Worm (Caenorhabditis elegans) whole organism, L4 larva: ENCODE results near the gene D1086.9.

Source experiments
- D1046.2 ChIP-seq: fragments of 200-800 bp; sonication (Bioruptor generic); IDR thresholded peaks from 2 replicates; pipeline ENCODE4 v1.3.6; 2022; ENCODE audit warnings: missing genetic modification characterization, missing compliant biosample characterization
- Y105C5A.15 ChIP-seq: fragments of 200-800 bp; sonication (Bioruptor generic); IDR thresholded peaks from 2 replicates; pipeline ENCODE4 v1.3.6; 2022; ENCODE audit warnings: missing genetic modification characterization, missing compliant biosample characterization
- Y48G9A.11 ChIP-seq: fragments of 200-800 bp; sonication (Bioruptor generic); IDR thresholded peaks from 2 replicates; pipeline ENCODE4 v1.3.6; 2022; ENCODE audit warnings: missing genetic modification reagents, missing genetic modification characterization, missing compliant biosample characterization
- ZK337.2 ChIP-seq: fragments of 200-800 bp; sonication (Bioruptor generic); IDR thresholded peaks from 2 replicates; pipeline ENCODE4 v1.3.6; 2022; ENCODE audit warnings: missing genetic modification reagents, missing genetic modification characterization, missing compliant biosample characterization
- aha-1 ChIP-seq: fragments of 150-350 bp; peaks from one replicate; lab custom pipeline; 2014; ENCODE audit warnings: missing biosample characterization, missing genetic modification characterization
- aly-2 ChIP-seq: sonication (generic microtip); optimal IDR thresholded peaks from 2 replicates; lab custom pipeline; 2018; ENCODE audit warnings: missing biosample characterization, missing genetic modification characterization
- ceh-20 ChIP-seq: fragments of 200-800 bp; sonication (Bioruptor generic); IDR thresholded peaks from 2 replicates; pipeline ENCODE4 v1.3.6; 2022; ENCODE audit warnings: missing genetic modification reagents, missing genetic modification characterization, missing compliant biosample characterization
- ces-1 ChIP-seq: fragments of 150-350 bp; sonication (generic microtip); optimal IDR thresholded peaks from 4 replicates; lab custom pipeline; 2014; ENCODE audit warnings: missing biosample characterization, missing genetic modification reagents, missing genetic modification characterization
- cey-2 ChIP-seq: sonication (generic microtip); optimal IDR thresholded peaks from 3 replicates; lab custom pipeline; 2017; ENCODE audit warnings: missing genetic modification characterization, mild to moderate bottlenecking, missing compliant biosample characterization, antibody characterized with exemption, borderline replicate concordance; ENCODE audit not compliant: insufficient read depth
- daf-16 ChIP-seq, 3 experiments: sonication (generic microtip); optimal IDR thresholded peaks; 2 replicates each; lab custom pipeline; 2016 to 2017; ENCODE audit warnings: missing genetic modification characterization in 3 of 3, missing genetic modification reagents in 3 of 3, mild to moderate bottlenecking in 2 of 3, missing compliant biosample characterization in 2 of 3, missing biosample characterization in 1 of 3, moderate library complexity in 1 of 3
- dmd-6 ChIP-seq: fragments of 200-800 bp; sonication (Bioruptor generic); IDR thresholded peaks from 2 replicates; pipeline ENCODE4 v1.3.6; 2022; ENCODE audit warnings: missing genetic modification reagents, missing genetic modification characterization, missing compliant biosample characterization
- dmd-8 ChIP-seq: fragments of 200-800 bp; sonication (Bioruptor generic); IDR thresholded peaks from 2 replicates; pipeline ENCODE4 v1.3.6; 2022; ENCODE audit warnings: missing genetic modification characterization, missing compliant biosample characterization
- dmd-9 ChIP-seq: fragments of 200-800 bp; sonication (Bioruptor generic); IDR thresholded peaks from 2 replicates; pipeline ENCODE4 v1.3.6; 2022; ENCODE audit warnings: missing genetic modification reagents, missing genetic modification characterization, missing compliant biosample characterization
- gei-8 ChIP-seq: fragments of 200-800 bp; sonication (Bioruptor generic); optimal IDR thresholded peaks from 2 replicates; lab custom pipeline; 2018; ENCODE audit warnings: mild to moderate bottlenecking, missing genetic modification characterization, missing compliant biosample characterization
- hlh-11 ChIP-seq: fragments of 200-800 bp; sonication (Bioruptor generic); optimal IDR thresholded peaks from 2 replicates; lab custom pipeline; 2018; ENCODE audit warnings: mild to moderate bottlenecking, missing genetic modification characterization, missing compliant biosample characterization
- hmg-1.1 ChIP-seq: fragments of 200-800 bp; sonication (Bioruptor generic); IDR thresholded peaks from 2 replicates; pipeline ENCODE4 v1.3.6; 2022; ENCODE audit warnings: missing genetic modification reagents, missing genetic modification characterization, missing compliant biosample characterization
- lin-13 ChIP-seq: fragments of 150-350 bp; optimal IDR thresholded peaks from 2 replicates; lab custom pipeline; 2014; ENCODE audit warnings: missing biosample characterization, missing genetic modification reagents, missing genetic modification characterization
- lsy-2 ChIP-seq, 2 experiments: fragments of 150-350 bp in 1 of 2; sonication (generic microtip) in 1 of 2; optimal IDR thresholded peaks; 2 replicates each; lab custom pipeline; 2014 to 2017; ENCODE audit warnings: missing biosample characterization in 2 of 2, missing genetic modification characterization in 2 of 2
- madf-5 ChIP-seq, 2 experiments: fragments of 200-800 bp; sonication (Bioruptor generic); IDR thresholded peaks; 2 replicates each; pipeline ENCODE4 v1.3.6; 2022; ENCODE audit warnings: missing compliant biosample characterization in 2 of 2, missing genetic modification characterization in 2 of 2
- mdl-1 ChIP-seq, 2 experiments: fragments of 150-350 bp in 1 of 2; sonication (generic microtip) in 1 of 2; optimal IDR thresholded peaks; 2 replicates each; lab custom pipeline; 2014 to 2017; ENCODE audit warnings: missing biosample characterization in 2 of 2, missing genetic modification characterization in 2 of 2
- mep-1 ChIP-seq: fragments of 150-350 bp; sonication (generic microtip); optimal IDR thresholded peaks from 3 replicates; lab custom pipeline; 2014; ENCODE audit warnings: missing biosample characterization, missing genetic modification characterization
- mxl-2 ChIP-seq: fragments of 200-800 bp; sonication (Bioruptor generic); conservative IDR thresholded peaks from 2 replicates; pipeline ENCODE4 v1.3.6; 2022; ENCODE audit warnings: missing genetic modification reagents, missing genetic modification characterization, missing compliant biosample characterization
- nhr-10 ChIP-seq: fragments of 150-350 bp; optimal IDR thresholded peaks from 2 replicates; lab custom pipeline; 2014; ENCODE audit warnings: missing biosample characterization, missing genetic modification characterization
- nhr-11 ChIP-seq: fragments of 150-350 bp; optimal IDR thresholded peaks from 2 replicates; lab custom pipeline; 2014; ENCODE audit warnings: missing biosample characterization, missing genetic modification characterization
- nhr-111 ChIP-seq: fragments of 200-800 bp; sonication (Bioruptor generic); optimal IDR thresholded peaks from 2 replicates; lab custom pipeline; 2018; ENCODE audit warnings: mild to moderate bottlenecking, missing genetic modification characterization, missing compliant biosample characterization
- nhr-237 ChIP-seq: sonication (generic microtip); optimal IDR thresholded peaks from 2 replicates; lab custom pipeline; 2017; ENCODE audit warnings: missing biosample characterization, missing genetic modification characterization
- nhr-25 ChIP-seq: sonication (generic microtip); optimal IDR thresholded peaks from 2 replicates; lab custom pipeline; 2017; ENCODE audit warnings: missing genetic modification characterization, mild to moderate bottlenecking, missing compliant biosample characterization, antibody characterized with exemption, moderate library complexity, borderline replicate concordance; ENCODE audit not compliant: insufficient read depth
- nhr-28 ChIP-seq: fragments of 150-350 bp; optimal IDR thresholded peaks from 2 replicates; lab custom pipeline; 2014; ENCODE audit warnings: missing biosample characterization, missing genetic modification characterization
- nhr-6 ChIP-seq: fragments of 150-350 bp; optimal IDR thresholded peaks from 2 replicates; lab custom pipeline; 2014; ENCODE audit warnings: missing biosample characterization, missing genetic modification characterization
- rbr-2 ChIP-seq: sonication (generic microtip); optimal IDR thresholded peaks from 2 replicates; lab custom pipeline; 2016; ENCODE audit warnings: missing genotype, missing genetic modification characterization, missing compliant biosample characterization
- sdz-12 ChIP-seq: fragments of 200-800 bp; sonication (Bioruptor generic); optimal IDR thresholded peaks from 2 replicates; lab custom pipeline; 2018; ENCODE audit warnings: mild to moderate bottlenecking, missing genetic modification characterization, missing compliant biosample characterization
- set-16 ChIP-seq: fragments of 200-800 bp; sonication (Bioruptor generic); IDR thresholded peaks from 2 replicates; pipeline ENCODE4 v1.3.6; 2022; ENCODE audit warnings: missing genetic modification reagents, missing genetic modification characterization, missing compliant biosample characterization
- snpc-1.2 ChIP-seq: fragments of 200-800 bp; sonication (Bioruptor generic); IDR thresholded peaks from 2 replicates; pipeline ENCODE4 v1.3.6; 2022; ENCODE audit warnings: missing genetic modification reagents, missing genetic modification characterization, missing compliant biosample characterization
- tra-1 ChIP-seq: fragments of 200-800 bp; sonication (Bioruptor generic); IDR thresholded peaks from 2 replicates; pipeline ENCODE4 v1.3.6; 2022; ENCODE audit warnings: missing genetic modification reagents, missing genetic modification characterization, missing compliant biosample characterization
- unc-39 ChIP-seq: sonication (generic microtip); optimal IDR thresholded peaks from 2 replicates; lab custom pipeline; 2017; ENCODE audit warnings: missing biosample characterization, missing genetic modification characterization
- unc-62 ChIP-seq, 3 experiments: fragments of 150-350 bp in 1 of 3; sonication (generic microtip); optimal IDR thresholded peaks in 2 of 3; peaks in 1 of 3; 1 replicate in 1 of 3; 2 replicates in 2 of 3; lab custom pipeline; 2014 to 2017; ENCODE audit warnings: missing biosample characterization in 3 of 3, missing genetic modification characterization in 3 of 3, missing genetic modification reagents in 3 of 3, missing genotype in 1 of 3
- vab-7 ChIP-seq: fragments of 200-800 bp; sonication (Bioruptor generic); IDR thresholded peaks from 2 replicates; pipeline ENCODE4 v1.3.6; 2022; ENCODE audit warnings: missing genetic modification reagents, missing genetic modification characterization, missing compliant biosample characterization
- zfp-2 ChIP-seq: sonication (generic microtip); optimal IDR thresholded peaks from 2 replicates; lab custom pipeline; 2016; ENCODE audit warnings: mild to moderate bottlenecking, missing genetic modification characterization, missing compliant biosample characterization
- zip-11 ChIP-seq: fragments of 200-800 bp; sonication (Bioruptor generic); IDR thresholded peaks from 2 replicates; pipeline ENCODE4 v1.3.6; 2022; ENCODE audit warnings: missing genetic modification characterization, missing compliant biosample characterization
- ztf-7 ChIP-seq: fragments of 150-350 bp; optimal IDR thresholded peaks from 2 replicates; lab custom pipeline; 2014; ENCODE audit warnings: missing biosample characterization, missing genetic modification characterization

Gene D1086.9

ce11 chrV:14127834-14128233, 23.8 kb downstream of the D1086.9 start:
- TF ChIP-seq lin-13 (GFP tag; lab: Kevin White, UChicago) (no peak), vab-7 (GFP tag; lab: Robert Waterston, UW) (no peak), tra-1 (no peak), daf-16 (GFP tag; optimal IDR thresholded peaks at IDR 0.05; lab: Kevin White, UChicago) (no peak), daf-16 (tag; optimal IDR thresholded peaks at IDR 0.05; lab: Kevin White, UChicago) (peak; percentile 27), cey-2 (tag; lab: Kevin White, UChicago) (no peak), mep-1 (tag; lab: Kevin White, UChicago) (peak; percentile 32), lsy-2 (tag; optimal IDR thresholded peaks at IDR 0.05; lab: Kevin White, UChicago) (no peak), dmd-6 (GFP tag; lab: Robert Waterston, UW) (no peak; the same call in 1 of the 2 replicates), ZK337.2 (GFP tag; lab: Robert Waterston, UW) (no peak), nhr-237 (tag; lab: Kevin White, UChicago) (no peak), gei-8 (GFP tag; lab: Kevin White, UChicago) (no peak), ces-1 (GFP tag; lab: Kevin White, UChicago) (no peak), Y105C5A.15 (no peak), zip-11 (GFP tag; lab: Robert Waterston, UW) (no peak), nhr-111 (no peak), D1046.2 (no peak), zfp-2 (tag; lab: Kevin White, UChicago) (no peak), ceh-20 (GFP tag; lab: Robert Waterston, UW) (no peak), ztf-7 (tag; lab: Kevin White, UChicago) (no peak), set-16 (GFP tag; lab: Robert Waterston, UW) (no peak), nhr-6 (tag; lab: Kevin White, UChicago) (peak; percentile 53), mdl-1 (tag; optimal IDR thresholded peaks at IDR 0.05; lab: Kevin White, UChicago) (no peak), nhr-10 (tag; lab: Kevin White, UChicago) (no peak), nhr-28 (tag; lab: Kevin White, UChicago) (no peak), rbr-2 (tag; lab: Kevin White, UChicago) (peak; percentile 6), hmg-1.1 (0 out of 2 replicates have a peak, but pooled peaks have one; percentile 28), nhr-25 (tag; lab: Kevin White, UChicago) (no peak), dmd-9 (GFP tag; lab: Robert Waterston, UW) (no peak), aly-2 (tag; lab: Kevin White, UChicago) (no peak), nhr-11 (tag; lab: Kevin White, UChicago) (no peak), unc-39 (no peak), hlh-11 (peak; percentile 19)

ce11 chrV:14128858-14129257, 24.8 kb downstream of the D1086.9 start:
- TF ChIP-seq unc-62 (GFP tag; optimal IDR thresholded peaks at IDR 0.05 in 1 of 2; lab: Kevin White, UChicago) (peak in 1 of 2 experiments; percentile 45), unc-62 (tag; optimal IDR thresholded peaks at IDR 0.05; lab: Kevin White, UChicago) (no peak), snpc-1.2 (no peak), aha-1 (tag; lab: Kevin White, UChicago) (peak; percentile 97)
- TF ChIP-seq, all 104 proteins: peak for 2

DNA sequence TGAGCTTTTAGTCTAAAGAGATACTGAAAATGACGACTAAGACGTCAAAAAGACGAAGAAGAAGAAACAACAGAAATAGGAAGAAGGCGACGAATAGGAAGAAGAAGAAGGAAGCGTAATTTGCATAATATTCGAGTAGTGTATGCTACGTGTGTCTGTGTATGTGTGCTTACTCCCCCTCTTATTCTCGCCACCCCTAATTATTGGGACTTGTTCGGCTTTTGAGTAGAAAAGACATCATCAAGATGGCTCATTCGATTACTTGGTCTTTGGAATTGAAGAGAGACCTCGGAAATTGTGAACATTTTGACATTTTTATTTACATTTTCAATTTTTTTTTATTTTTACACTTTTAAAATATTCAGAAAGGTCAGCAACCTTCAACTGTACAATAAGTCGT, 26.2 kb downstream of the D1086.9 start:
- no peak for TF ChIP-seq unc-39
- TF ChIP-seq dmd-8 (GFP tag; lab: Robert Waterston, UW) = no peak
- TF ChIP-seq Y48G9A.11 (GFP tag; lab: Robert Waterston, UW) = no peak
- TF ChIP-seq mxl-2 (GFP tag; lab: Robert Waterston, UW) = no peak
- TF ChIP-seq sdz-12 = no peak
- TF ChIP-seq madf-5 (GFP tag; IDR thresholded peaks at IDR 0.05; lab: Robert Waterston, UW) = no peak
- peak in 1 of 2 experiments; percentile 57 for TF ChIP-seq unc-62 (GFP tag; optimal IDR thresholded peaks at IDR 0.05 in 1 of 2; lab: Kevin White, UChicago)
- TF ChIP-seq unc-62 (tag; optimal IDR thresholded peaks at IDR 0.05; lab: Kevin White, UChicago) = no peak
